Fruit fly (Drosophila melanogaster): ENCODE measurements around the gene CG7271.

CG7271 gene

DNA sequence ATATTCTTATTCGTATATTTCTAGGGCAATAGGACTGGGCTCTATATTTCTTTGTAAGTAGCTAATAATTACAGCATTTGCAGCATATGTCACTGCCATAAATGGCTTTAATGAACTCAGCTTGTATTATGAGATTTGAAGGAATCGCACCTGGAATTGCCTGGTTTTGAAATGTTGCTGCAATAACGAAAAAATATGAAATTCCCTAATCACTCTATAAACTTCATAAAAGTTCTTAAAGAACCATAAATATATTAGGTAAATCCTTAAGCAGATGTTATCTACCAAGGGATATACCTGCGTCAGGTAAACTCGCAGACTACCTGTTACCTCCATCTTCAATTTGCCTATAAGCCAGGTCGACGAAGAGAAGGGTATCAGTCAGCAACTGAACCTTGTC is at the start of gene CG7271:
Gene CG7271, plus strand, starts transcription at position 373 of the 400 bp plus-strand sequence.
- peak; percentile 53 for TF ChIP-seq cad (GFP tag; optimal IDR thresholded peaks at IDR 0.05)
- no peak for TF ChIP-seq Dbx (GFP tag; IDR thresholded peaks at IDR 0.05)
- TF ChIP-seq NC2β (GFP tag; optimal IDR thresholded peaks at IDR 0.05), result no peak
- peak; percentile 50 for TF ChIP-seq zen (tag; optimal IDR thresholded peaks at IDR 0.05)

DNA sequence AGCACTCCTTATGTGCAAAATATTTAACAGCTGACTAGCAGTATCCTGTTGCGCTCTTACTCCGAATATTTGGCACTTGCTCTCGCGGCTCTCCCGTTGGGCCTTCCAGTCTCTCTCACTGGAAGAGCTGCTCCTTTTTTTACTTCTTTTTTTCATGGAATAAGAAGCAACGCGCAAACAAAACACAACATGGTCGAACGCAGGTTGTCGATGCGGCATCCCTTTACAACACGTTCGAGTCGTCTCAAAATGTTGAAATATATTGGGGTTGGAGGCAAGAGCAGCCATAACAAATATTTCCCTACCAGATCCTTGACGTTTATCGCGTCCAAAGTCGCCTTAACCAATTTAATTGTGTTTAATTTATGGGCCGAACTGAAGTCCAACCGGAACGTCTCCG is 48.7 kb upstream of the CG7271 start:
- TF ChIP-seq Mes4 (GFP tag; optimal IDR thresholded peaks at IDR 0.05) (no peak), Trl (optimal IDR thresholded peaks at IDR 0.05) (peak; percentile 45 to 47), Trl (GFP tag; optimal IDR thresholded peaks at IDR 0.05) (no peak), chif (GFP tag; optimal IDR thresholded peaks at IDR 0.05) (no peak), jigr1 (GFP tag; IDR thresholded peaks at IDR 0.05) (no peak), D19B (GFP tag; optimal IDR thresholded peaks at IDR 0.05) (no peak), CG5180 (GFP tag; optimal IDR thresholded peaks at IDR 0.05) (peak; percentile 94), Deaf1 (tag; optimal IDR thresholded peaks at IDR 0.05) (peak; percentile 50), dmrt99B (tag; optimal IDR thresholded peaks at IDR 0.05) (no peak), slou (GFP tag; optimal IDR thresholded peaks at IDR 0.05) (no peak), CG8944 (GFP tag; optimal IDR thresholded peaks at IDR 0.05) (no peak)

DNA sequence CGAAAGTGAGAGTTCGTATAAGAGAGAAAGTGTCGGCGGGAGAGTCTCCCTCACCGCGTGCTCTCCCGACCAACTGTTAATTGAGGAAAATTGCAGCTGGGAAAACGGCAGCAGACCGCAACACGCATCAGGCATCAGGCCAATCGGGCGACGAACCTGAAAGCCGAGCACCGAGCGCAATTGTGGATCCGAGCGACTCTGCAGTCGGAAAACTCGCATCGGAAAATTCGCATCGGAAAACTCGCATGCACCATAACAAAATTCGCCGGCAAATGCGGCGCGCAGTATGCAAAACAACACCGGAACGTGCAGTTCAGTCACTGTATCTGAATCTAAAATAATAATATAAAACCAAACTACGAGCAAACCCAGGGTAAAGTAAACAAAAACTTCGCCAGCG is 28.6 kb upstream of the CG7271 start, which contains the start of gene AstC-R1:
Gene AstC-R1, plus strand, starts transcription at position 301 of the 400 bp plus-strand sequence.
- TF ChIP-seq Trl (optimal IDR thresholded peaks at IDR 0.05) (peak in 1 of 2 experiments; percentile 13), Trl (GFP tag; optimal IDR thresholded peaks at IDR 0.05) (no peak), CG11696 (GFP tag; IDR thresholded peaks at IDR 0.05) (no peak), CG15479 (GFP tag; optimal IDR thresholded peaks at IDR 0.05) (peak; percentile 32)

DNA sequence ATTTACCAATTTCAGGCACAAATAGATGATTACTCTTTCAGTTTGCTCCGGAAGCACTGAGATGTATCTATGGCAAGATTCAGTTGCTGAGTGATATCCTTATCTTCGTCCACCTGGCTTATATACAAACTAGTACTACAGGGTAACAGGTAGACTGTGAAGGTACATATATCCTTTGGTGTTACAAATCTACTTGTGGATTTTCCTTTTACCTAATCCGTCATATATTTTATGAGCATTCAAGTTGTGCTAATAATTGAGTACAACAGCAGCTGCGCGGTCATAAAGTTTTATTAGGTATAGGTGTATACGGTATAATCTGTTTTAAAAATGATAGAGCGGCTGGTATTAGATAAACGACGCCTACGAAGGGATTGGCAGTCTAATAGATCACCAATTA is 5.1 kb downstream of the CG7271 start, which contains the start of gene term:
Gene term, minus strand, starts transcription at position 101 of the 400 bp plus-strand sequence.
- TF ChIP-seq CG7271 (tag; optimal IDR thresholded peaks at IDR 0.05), result peak; percentile 80
- no peak for TF ChIP-seq bab2 (GFP tag; optimal IDR thresholded peaks at IDR 0.05)
- no peak for TF ChIP-seq lbe (GFP tag; optimal IDR thresholded peaks at IDR 0.05)
- no peak for TF ChIP-seq CG15514 (GFP tag; optimal IDR thresholded peaks at IDR 0.05)
- TF ChIP-seq cad (GFP tag; optimal IDR thresholded peaks at IDR 0.05), result peak; percentile 15
- TF ChIP-seq CG15479 (GFP tag; optimal IDR thresholded peaks at IDR 0.05), result peak; percentile 7

DNA sequence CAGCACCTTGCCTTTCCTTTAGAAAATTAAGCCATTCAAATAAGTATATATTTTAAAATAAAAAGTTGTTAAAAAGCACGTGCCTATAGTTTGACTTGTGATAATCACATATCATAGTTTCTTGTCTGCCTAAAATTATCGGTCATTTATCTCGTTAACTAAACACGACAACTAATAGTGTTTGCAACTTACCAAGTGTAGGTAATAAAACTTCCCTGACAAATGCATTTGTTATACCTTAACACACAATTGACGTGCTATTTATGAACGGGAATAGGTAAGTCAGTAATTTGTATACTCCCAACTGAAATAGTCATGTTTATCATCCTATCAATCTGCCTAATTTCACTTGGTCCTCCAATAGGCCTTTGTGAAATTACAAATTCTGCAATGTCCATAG is 14.6 kb downstream of the CG7271 start, which contains the start of gene CG18234:
Gene CG18234, plus strand, starts transcription at position 301 of the 400 bp plus-strand sequence.
- no peak for TF ChIP-seq Dll (GFP tag; IDR thresholded peaks at IDR 0.05; ENCODE audit: partially characterized antibody)
- no peak for TF ChIP-seq Dek (tag; optimal IDR thresholded peaks at IDR 0.05)
- no peak for TF ChIP-seq oc (tag; optimal IDR thresholded peaks at IDR 0.05)
- no peak for TF ChIP-seq HHEX (GFP tag; optimal IDR thresholded peaks at IDR 0.05)
- TF ChIP-seq CG9215 (GFP tag; IDR thresholded peaks at IDR 0.05), result no peak
- TF ChIP-seq CG3065 (GFP tag; optimal IDR thresholded peaks at IDR 0.05), result no peak
- no peak for TF ChIP-seq CG17829 (tag; optimal IDR thresholded peaks at IDR 0.05)
- TF ChIP-seq gsb-n (tag; optimal IDR thresholded peaks at IDR 0.05), result no peak
- TF ChIP-seq Fer1 (GFP tag; optimal IDR thresholded peaks at IDR 0.05), result no peak
- no peak for TF ChIP-seq ftz-f1 (GFP tag; optimal IDR thresholded peaks at IDR 0.05)
- TF ChIP-seq chn (GFP tag; optimal IDR thresholded peaks at IDR 0.05), result no peak
- no peak for TF ChIP-seq unc-4 (GFP tag; IDR thresholded peaks at IDR 0.05; ENCODE audit: partially characterized antibody)
- TF ChIP-seq H2.0 (GFP tag; IDR thresholded peaks at IDR 0.05), result no peak
- TF ChIP-seq Max (GFP tag; optimal IDR thresholded peaks at IDR 0.05), result no peak
- no peak for TF ChIP-seq CG9797 (GFP tag; optimal IDR thresholded peaks at IDR 0.05)
